Fruit fly (Drosophila melanogaster) whole organism, embryonic: ENCODE data around the gene CG34435.

Source experiments
- BEAF-32 ChIP-seq: fragments of 200-800 bp; sonication (Bioruptor generic); optimal IDR thresholded peaks from 3 replicates; lab custom pipeline; 2017; ENCODE audit warnings: missing biosample characterization, missing genetic modification characterization, mild to moderate bottlenecking, moderate library complexity, missing genetic modification reagents
- CG10267 ChIP-seq: fragments of 200-800 bp; sonication (Bioruptor generic); optimal IDR thresholded peaks from 2 replicates; lab custom pipeline; 2018; ENCODE audit warnings: missing biosample characterization, mild to moderate bottlenecking, missing genetic modification characterization, moderate library complexity
- CG10274 ChIP-seq: fragments of 200-800 bp; sonication (Bioruptor generic); optimal IDR thresholded peaks from 3 replicates; lab custom pipeline; 2017; ENCODE audit warnings: missing biosample characterization, mild to moderate bottlenecking, missing genetic modification characterization
- CG10321 ChIP-seq: fragments of 200-800 bp; sonication (Bioruptor generic); IDR thresholded peaks from 2 replicates; pipeline ENCODE4 v1.3.6; 2022; ENCODE audit warnings: missing biosample characterization, missing genetic modification characterization
- CG12769 ChIP-seq: fragments of 200-800 bp; sonication (Bioruptor generic); optimal IDR thresholded peaks from 2 replicates; lab custom pipeline; 2019; ENCODE audit warnings: missing biosample characterization, mild to moderate bottlenecking, missing genetic modification characterization, moderate library complexity
- CG15073 ChIP-seq: fragments of 200-800 bp; sonication (Bioruptor generic); optimal IDR thresholded peaks from 2 replicates; lab custom pipeline; 2016; ENCODE audit warnings: missing biosample characterization, missing genetic modification characterization
- CG1603 ChIP-seq: fragments of 200-800 bp; sonication (Bioruptor generic); optimal IDR thresholded peaks from 2 replicates; lab custom pipeline; 2019; ENCODE audit warnings: missing biosample characterization, mild to moderate bottlenecking, missing genetic modification characterization, moderate library complexity
- CG17328 ChIP-seq: fragments of 200-800 bp; sonication (Bioruptor generic); IDR thresholded peaks from 2 replicates; pipeline ENCODE4 v1.3.6; 2022; ENCODE audit warnings: missing biosample characterization, missing genetic modification characterization
- CG17385 ChIP-seq: fragments of 200-800 bp; sonication (Bioruptor generic); optimal IDR thresholded peaks from 3 replicates; lab custom pipeline; 2018; ENCODE audit warnings: missing biosample characterization, mild to moderate bottlenecking, missing genetic modification characterization
- CG18262 ChIP-seq: fragments of 200-800 bp; optimal IDR thresholded peaks from 3 replicates; lab custom pipeline; 2019; ENCODE audit warnings: missing biosample characterization, mild to moderate bottlenecking, missing genetic modification characterization, moderate library complexity
- CG18476 ChIP-seq: fragments of 200-800 bp; sonication (Bioruptor generic); optimal IDR thresholded peaks from 2 replicates; lab custom pipeline; 2016; ENCODE audit warnings: missing biosample characterization, mild to moderate bottlenecking, missing genetic modification characterization
- CG2678 ChIP-seq: fragments of 200-800 bp; sonication (Bioruptor generic); optimal IDR thresholded peaks from 3 replicates; lab custom pipeline; 2019; ENCODE audit warnings: missing biosample characterization, mild to moderate bottlenecking, missing genetic modification characterization, moderate library complexity
- CG2889 ChIP-seq: fragments of 200-800 bp; sonication (Bioruptor generic); IDR thresholded peaks from 3 replicates; pipeline ENCODE4 v1.3.6; 2022; ENCODE audit warnings: missing biosample characterization, missing genetic modification characterization
- CG31224 ChIP-seq: fragments of 200-800 bp; sonication (Bioruptor generic); IDR thresholded peaks from 2 replicates; pipeline ENCODE4 v1.3.6; 2022; ENCODE audit warnings: missing biosample characterization, missing genetic modification characterization
- CG31365 ChIP-seq: fragments of 200-800 bp; sonication (Bioruptor generic); optimal IDR thresholded peaks from 2 replicates; lab custom pipeline; 2018; ENCODE audit warnings: missing biosample characterization, mild to moderate bottlenecking, missing genetic modification characterization
- CG4707 ChIP-seq: fragments of 200-800 bp; sonication (Bioruptor generic); optimal IDR thresholded peaks from 2 replicates; lab custom pipeline; 2018; ENCODE audit warnings: missing biosample characterization, mild to moderate bottlenecking, missing genetic modification characterization, moderate library complexity
- CG6272 ChIP-seq: fragments of 200-800 bp; sonication (Bioruptor generic); IDR thresholded peaks from 2 replicates; pipeline ENCODE4 v1.3.6; 2022; ENCODE audit warnings: missing biosample characterization, missing genetic modification characterization
- CG7745 ChIP-seq: fragments of 200-800 bp; sonication (Bioruptor generic); optimal IDR thresholded peaks from 2 replicates; lab custom pipeline; 2018; ENCODE audit warnings: missing biosample characterization, mild to moderate bottlenecking, missing genetic modification characterization, moderate library complexity
- CG7963 ChIP-seq: fragments of 200-800 bp; sonication (Bioruptor generic); IDR thresholded peaks from 3 replicates; pipeline ENCODE4 v1.3.6; 2022; ENCODE audit warnings: missing biosample characterization, missing genetic modification characterization; ENCODE audit not compliant: partially characterized antibody
- CG8281 ChIP-seq: fragments of 200-800 bp; sonication (Bioruptor generic); optimal IDR thresholded peaks from 2 replicates; lab custom pipeline; 2018; ENCODE audit warnings: missing biosample characterization, mild to moderate bottlenecking, missing genetic modification characterization, moderate library complexity
- CG9609 ChIP-seq: fragments of 200-800 bp; sonication (Bioruptor generic); optimal IDR thresholded peaks from 3 replicates; lab custom pipeline; 2016; ENCODE audit warnings: missing biosample characterization, missing genetic modification characterization
- CTCF ChIP-seq: fragments of 200-800 bp; sonication (Bioruptor generic); optimal IDR thresholded peaks from 2 replicates; lab custom pipeline; 2017; ENCODE audit warnings: missing biosample characterization, mild to moderate bottlenecking, missing genetic modification characterization, moderate library complexity
- CoRest ChIP-seq: fragments of 200-800 bp; sonication (Bioruptor generic); optimal IDR thresholded peaks from 3 replicates; lab custom pipeline; 2018; ENCODE audit warnings: missing biosample characterization, mild to moderate bottlenecking, missing genetic modification characterization, moderate library complexity
- Dad ChIP-seq: fragments of 200-800 bp; sonication (Bioruptor generic); optimal IDR thresholded peaks from 3 replicates; lab custom pipeline; 2016; ENCODE audit warnings: missing biosample characterization, missing genetic modification characterization
- Dip2 ChIP-seq: fragments of 200-800 bp; sonication (Bioruptor generic); IDR thresholded peaks from 2 replicates; pipeline ENCODE4 v1.3.6; 2022; ENCODE audit warnings: missing biosample characterization, missing genetic modification characterization
- Dp ChIP-seq: fragments of 200-800 bp; sonication (Bioruptor generic); optimal IDR thresholded peaks from 2 replicates; lab custom pipeline; 2018; ENCODE audit warnings: missing biosample characterization, mild to moderate bottlenecking, missing genetic modification characterization, moderate library complexity
- Dref ChIP-seq: fragments of 200-800 bp; sonication (Bioruptor generic); IDR thresholded peaks from 2 replicates; pipeline ENCODE4 v1.3.6; 2022; ENCODE audit warnings: missing biosample characterization, missing genetic modification characterization
- E2f2 ChIP-seq: fragments of 200-800 bp; sonication (Bioruptor generic); IDR thresholded peaks from 2 replicates; pipeline ENCODE4 v1.3.6; 2022; ENCODE audit warnings: missing biosample characterization, missing genetic modification characterization
- Elba2 ChIP-seq: fragments of 200-800 bp; sonication (Bioruptor generic); optimal IDR thresholded peaks from 3 replicates; lab custom pipeline; 2016; ENCODE audit warnings: missing biosample characterization, missing genetic modification characterization
- Ets65A ChIP-seq: fragments of 200-800 bp; sonication (Bioruptor generic); peaks from one replicate; lab custom pipeline; 2016; ENCODE audit warnings: missing biosample characterization, missing genetic modification characterization
- Fer3 ChIP-seq: fragments of 200-800 bp; sonication (Bioruptor generic); optimal IDR thresholded peaks from 2 replicates; lab custom pipeline; 2018; ENCODE audit warnings: missing biosample characterization, mild to moderate bottlenecking, missing genetic modification characterization, moderate library complexity
- Kr ChIP-seq: fragments of 200-800 bp; sonication (Bioruptor generic); optimal IDR thresholded peaks from 2 replicates; lab custom pipeline; 2017; ENCODE audit warnings: missing biosample characterization, mild to moderate bottlenecking, missing genetic modification characterization
- MESR4 ChIP-seq: fragments of 200-800 bp; sonication (Bioruptor generic); optimal IDR thresholded peaks from 2 replicates; lab custom pipeline; 2018; ENCODE audit warnings: missing biosample characterization, mild to moderate bottlenecking, missing genetic modification characterization, moderate library complexity
- Med ChIP-seq: fragments of 200-800 bp; sonication (Bioruptor generic); peaks from one replicate; lab custom pipeline; 2016; ENCODE audit warnings: missing biosample characterization, missing genetic modification characterization, mild to moderate bottlenecking, inconsistent platforms, moderate library complexity
- Nf-YB ChIP-seq: fragments of 200-800 bp; sonication (Bioruptor generic); optimal IDR thresholded peaks from 3 replicates; lab custom pipeline; 2019; ENCODE audit warnings: missing biosample characterization, mild to moderate bottlenecking, missing genetic modification characterization, moderate library complexity
- Nf-YC ChIP-seq: fragments of 200-800 bp; optimal IDR thresholded peaks from 3 replicates; lab custom pipeline; 2019; ENCODE audit warnings: missing biosample characterization, mild to moderate bottlenecking, missing genetic modification characterization, moderate library complexity
- Vsx1 ChIP-seq: fragments of 200-800 bp; sonication (Bioruptor generic); optimal IDR thresholded peaks from 2 replicates; lab custom pipeline; 2017; ENCODE audit warnings: missing biosample characterization, mild to moderate bottlenecking, missing genetic modification characterization, missing genetic modification reagents
- bab2 ChIP-seq: fragments of 200-800 bp; sonication (Bioruptor generic); optimal IDR thresholded peaks from 2 replicates; lab custom pipeline; 2016; ENCODE audit warnings: missing biosample characterization, missing genetic modification characterization
- bbx ChIP-seq: fragments of 200-800 bp; sonication (Bioruptor generic); IDR thresholded peaks from 2 replicates; pipeline ENCODE4 v1.3.6; 2022; ENCODE audit warnings: missing biosample characterization, missing genetic modification characterization; ENCODE audit not compliant: partially characterized antibody
- chinmo ChIP-seq: fragments of 200-800 bp; sonication (Bioruptor generic); IDR thresholded peaks from 4 replicates; pipeline ENCODE4 v1.3.6; 2022; ENCODE audit warnings: missing biosample characterization, missing genetic modification characterization; ENCODE audit not compliant: partially characterized antibody
- fd3F ChIP-seq: fragments of 200-800 bp; sonication (Bioruptor generic); optimal IDR thresholded peaks from 2 replicates; lab custom pipeline; 2018; ENCODE audit warnings: missing biosample characterization, mild to moderate bottlenecking, missing genetic modification characterization, moderate library complexity
- fd64A ChIP-seq: fragments of 200-800 bp; sonication (Bioruptor generic); optimal IDR thresholded peaks from 3 replicates; lab custom pipeline; 2018; ENCODE audit warnings: missing biosample characterization, mild to moderate bottlenecking, missing genetic modification characterization
- lbe ChIP-seq: fragments of 200-800 bp; sonication (Bioruptor generic); optimal IDR thresholded peaks from 2 replicates; lab custom pipeline; 2016; ENCODE audit warnings: missing biosample characterization, mild to moderate bottlenecking, missing genetic modification characterization
- pfk ChIP-seq: fragments of 200-800 bp; sonication (Bioruptor generic); optimal IDR thresholded peaks from 2 replicates; lab custom pipeline; 2018; ENCODE audit warnings: missing biosample characterization, mild to moderate bottlenecking, missing genetic modification characterization, moderate library complexity
- pum ChIP-seq: fragments of 200-800 bp; sonication (Bioruptor generic); optimal IDR thresholded peaks from 2 replicates; lab custom pipeline; 2016; ENCODE audit warnings: missing biosample characterization, missing genetic modification characterization
- sd ChIP-seq: fragments of 200-800 bp; sonication (Bioruptor generic); optimal IDR thresholded peaks from 3 replicates; lab custom pipeline; 2018; ENCODE audit warnings: missing biosample characterization, mild to moderate bottlenecking, missing genetic modification characterization, moderate library complexity
- slbo ChIP-seq: fragments of 200-800 bp; sonication (Bioruptor generic); IDR thresholded peaks from 2 replicates; pipeline ENCODE4 v1.3.6; 2022; ENCODE audit warnings: missing biosample characterization, missing genetic modification characterization
- sob ChIP-seq: fragments of 200-800 bp; sonication (Bioruptor generic); IDR thresholded peaks from 2 replicates; pipeline ENCODE4 v1.3.6; 2022; ENCODE audit warnings: missing biosample characterization, missing genetic modification characterization
- sug ChIP-seq: fragments of 200-800 bp; optimal IDR thresholded peaks from 2 replicates; lab custom pipeline; 2019; ENCODE audit warnings: missing biosample characterization, mild to moderate bottlenecking, missing genetic modification characterization, moderate library complexity
- tx ChIP-seq: fragments of 200-800 bp; sonication (Bioruptor generic); optimal IDR thresholded peaks from 2 replicates; lab custom pipeline; 2016; ENCODE audit warnings: missing biosample characterization, missing genetic modification characterization
- unc-4 ChIP-seq: fragments of 200-800 bp; sonication (Bioruptor generic); IDR thresholded peaks from 2 replicates; pipeline ENCODE4 v1.3.6; 2022; ENCODE audit warnings: missing biosample characterization, missing genetic modification characterization; ENCODE audit not compliant: partially characterized antibody
- usp ChIP-seq: fragments of >200 bp; optimal IDR thresholded peaks from 2 replicates; lab custom pipeline; 2017; ENCODE audit warnings: missing biosample characterization, missing genetic modification characterization

Gene CG34435

DNA sequence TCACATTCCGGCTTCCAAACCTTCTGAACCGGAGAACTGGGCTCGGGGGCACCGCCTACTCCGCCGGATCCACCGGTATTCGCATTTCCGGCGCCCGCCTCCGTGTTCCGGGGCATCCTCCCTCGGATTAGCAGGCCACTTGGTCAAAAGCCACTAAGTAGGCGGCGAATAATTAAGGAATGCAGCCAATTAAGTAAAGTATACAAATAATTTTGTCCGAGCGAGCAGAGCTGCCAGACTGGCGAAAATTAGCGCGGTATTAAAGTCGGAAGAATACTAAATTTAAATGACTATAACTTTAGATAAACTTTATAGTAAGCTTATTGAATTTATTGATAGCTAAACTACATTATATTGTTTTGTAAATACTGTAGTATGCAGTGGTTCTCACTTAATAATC, 4.3 kb upstream of the CG34435 start, which contains the start of gene RhoGAP5A (continued):
- no peak for TF ChIP-seq tx (GFP tag; lab: Kevin White, UChicago)
- TF ChIP-seq bab2 (GFP tag; lab: Kevin White, UChicago), result no peak
- TF ChIP-seq Dad (GFP tag; lab: Kevin White, UChicago), result no peak
- TF ChIP-seq CG31224 (GFP tag; lab: Robert Waterston, UW), result no peak
- no peak for TF ChIP-seq Dref (GFP tag; lab: Robert Waterston, UW)
- peak; percentile 57 for TF ChIP-seq CG7745 (tag; lab: Kevin White, UChicago)
- peak; percentile 50 for TF ChIP-seq MESR4 (GFP tag; lab: Kevin White, UChicago)
- TF ChIP-seq Nf-YC (tag; lab: Kevin White, UChicago), result no peak
- TF ChIP-seq Fer3, result no peak
- no peak for TF ChIP-seq CG18262
- TF ChIP-seq CG4707, result no peak
- TF ChIP-seq bbx, result no peak
- TF ChIP-seq Dp (GFP tag; lab: Kevin White, UChicago), result peak; percentile 50
- no peak for TF ChIP-seq sug (tag; lab: Kevin White, UChicago)
- no peak for TF ChIP-seq pum (GFP tag; lab: Kevin White, UChicago)
- TF ChIP-seq CG9609 (GFP tag; lab: Kevin White, UChicago), result no peak
- TF ChIP-seq CG18476 (GFP tag; lab: Kevin White, UChicago), result no peak
- no peak for TF ChIP-seq CG10321
- TF ChIP-seq CG2678 (tag; lab: Kevin White, UChicago), result no peak
- TF ChIP-seq unc-4, result no peak
- no peak for TF ChIP-seq fd64A
- TF ChIP-seq sob (GFP tag; lab: Robert Waterston, UW), result no peak
- TF ChIP-seq CG17385 (GFP tag; lab: Kevin White, UChicago), result no peak
- no peak for TF ChIP-seq CG8281 (tag; lab: Kevin White, UChicago)
- no peak for TF ChIP-seq CG1603 (tag; lab: Kevin White, UChicago)
- TF ChIP-seq CG31365, result no peak
- TF ChIP-seq Ets65A (GFP tag; lab: Kevin White, UChicago), result peak; percentile 61
- TF ChIP-seq lbe (GFP tag; lab: Kevin White, UChicago), result no peak
- peak; percentile 70 for TF ChIP-seq E2f2 (GFP tag; lab: Robert Waterston, UW)
- TF ChIP-seq CG17328 (GFP tag; lab: Robert Waterston, UW), result no peak
- no peak for TF ChIP-seq Dip2 (GFP tag; lab: Robert Waterston, UW)
- no peak for TF ChIP-seq Nf-YB (GFP tag; lab: Kevin White, UChicago)
- TF ChIP-seq CG12769 (tag; lab: Kevin White, UChicago), result no peak
- TF ChIP-seq CG10267, result no peak
- TF ChIP-seq CTCF (GFP tag; lab: Kevin White, UChicago), result no peak
- TF ChIP-seq chinmo (GFP tag; lab: Robert Waterston, UW), result no peak
- no peak for TF ChIP-seq Elba2 (GFP tag; lab: Kevin White, UChicago)
- TF ChIP-seq BEAF-32 (GFP tag; lab: Kevin White, UChicago), result peak; percentile 0
- TF ChIP-seq CG15073, result no peak
- peak; percentile 36 for TF ChIP-seq Med
- TF ChIP-seq CG10274, result no peak
- TF ChIP-seq sd (tag; lab: Kevin White, UChicago), result peak; percentile 72
- no peak for TF ChIP-seq slbo (GFP tag; lab: Robert Waterston, UW)
- no peak for TF ChIP-seq CG6272 (GFP tag; lab: Robert Waterston, UW)
- TF ChIP-seq Kr (GFP tag; lab: Kevin White, UChicago), result no peak
- no peak for TF ChIP-seq pfk
- no peak for TF ChIP-seq usp (GFP tag; lab: Kevin White, UChicago)
- peak; percentile 92 for TF ChIP-seq Vsx1
- TF ChIP-seq fd3F (GFP tag; lab: Kevin White, UChicago), result no peak
- no peak for TF ChIP-seq CG2889 (GFP tag; lab: Robert Waterston, UW)
- no peak for TF ChIP-seq CG7963
- no peak for TF ChIP-seq CoRest
